Fruit fly (Drosophila melanogaster): Measurements from ENCODE around the gene CG8500.

DNA sequence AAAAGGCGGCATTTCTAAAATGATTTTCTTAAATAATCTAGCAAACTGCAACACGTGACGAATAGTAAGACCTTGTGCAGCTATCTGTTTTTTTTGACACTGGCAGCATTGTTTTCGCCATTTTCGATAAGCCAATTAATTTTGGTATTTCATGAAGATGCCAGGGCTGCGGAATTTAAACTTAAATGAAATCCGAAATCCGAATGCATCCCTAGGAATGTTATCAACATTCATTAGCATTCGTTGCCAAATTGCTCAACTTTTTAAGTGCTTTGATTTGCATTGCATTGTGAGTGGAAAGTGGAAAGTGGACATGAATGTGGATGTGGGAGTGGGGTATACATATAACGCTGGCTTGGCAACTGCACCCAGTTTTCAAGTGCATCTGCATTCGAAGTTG is 36.6 kb downstream of the CG8500 start, which contains the start of gene CG42857:
- TF ChIP-seq Sin3A (optimal IDR thresholded peaks at IDR 0.05) (no peak), h (optimal IDR thresholded peaks at IDR 0.05) (no peak), psq (optimal IDR thresholded peaks at IDR 0.05) (no peak)

All from Kc167 (cell line).